Fruit fly (Drosophila melanogaster) whole organism: ENCODE data around the gene CG45105.
"Not testable (repeated sequence)": the region's sequence is repeated elsewhere in the genome, so short reads cannot be mapped to it uniquely, and the experiment has no call there.

Experiments
- EcR ChIP-seq, 2 experiments: fragments of >200 bp; optimal IDR thresholded peaks; 2 replicates each; lab custom pipeline; 2017; ENCODE audit warnings: missing biosample characterization in 2 of 2, missing genetic modification characterization in 2 of 2, missing genetic modification reagents in 2 of 2
- pan ChIP-seq: fragments of >200 bp; optimal IDR thresholded peaks from 2 replicates; lab custom pipeline; 2017
- psq ChIP-seq: fragments of >200 bp; optimal IDR thresholded peaks from 2 replicates; lab custom pipeline; 2017
- usp ChIP-seq: fragments of >200 bp; optimal IDR thresholded peaks from 2 replicates; lab custom pipeline; 2017; ENCODE audit warnings: missing biosample characterization, missing genetic modification characterization, mixed read lengths

dm6 chr3R:15901097-15901709 is 16.6 kb downstream of the CG45105 start:
- TF ChIP-seq psq (lab: Kevin White, UChicago); EcR (GFP tag; optimal IDR thresholded peaks at IDR 0.05; lab: Kevin White, UChicago); usp (GFP tag; lab: Kevin White, UChicago); pan (lab: Kevin White, UChicago): not testable (repeated sequence)
